Worm (Caenorhabditis elegans) whole organism, mixed stage, embryonic: ENCODE measurements around the gene K07H8.9.

ENCODE experiments used
- drap-1 ChIP-seq: fragments of 200-800 bp; sonication (Bioruptor generic); optimal IDR thresholded peaks from 3 replicates; lab custom pipeline; 2018; ENCODE audit warnings: mild to moderate bottlenecking, missing genetic modification characterization, missing compliant biosample characterization
- elt-1 ChIP-seq: sonication (generic microtip); optimal IDR thresholded peaks from 2 replicates; lab custom pipeline; 2017; ENCODE audit warnings: missing genetic modification characterization, mild to moderate bottlenecking, missing compliant biosample characterization, antibody characterized with exemption, moderate library complexity, borderline replicate concordance; ENCODE audit not compliant: insufficient read depth
- hlh-1 ChIP-seq: fragments of 150-350 bp; optimal IDR thresholded peaks from 2 replicates; lab custom pipeline; 2014; ENCODE audit warnings: missing biosample characterization, missing genetic modification reagents, missing genetic modification characterization
- lin-13 ChIP-seq: fragments of 150-350 bp; optimal IDR thresholded peaks from 2 replicates; lab custom pipeline; 2014; ENCODE audit warnings: missing biosample characterization, missing genetic modification characterization
- lsy-2 ChIP-seq: fragments of 150-350 bp; optimal IDR thresholded peaks from 2 replicates; lab custom pipeline; 2014; ENCODE audit warnings: missing biosample characterization, missing genetic modification characterization
- mab-5 ChIP-seq: fragments of 150-350 bp; optimal IDR thresholded peaks from 2 replicates; lab custom pipeline; 2014; ENCODE audit warnings: missing biosample characterization, missing genetic modification characterization
- nhr-12 ChIP-seq: fragments of 150-350 bp; optimal IDR thresholded peaks from 2 replicates; lab custom pipeline; 2014; ENCODE audit warnings: missing biosample characterization, missing genetic modification characterization
- nhr-237 ChIP-seq: fragments of 150-350 bp; optimal IDR thresholded peaks from 2 replicates; lab custom pipeline; 2014; ENCODE audit warnings: missing biosample characterization, missing genetic modification characterization
- nhr-28 ChIP-seq: fragments of 150-350 bp; optimal IDR thresholded peaks from 2 replicates; lab custom pipeline; 2014; ENCODE audit warnings: missing biosample characterization, missing genetic modification characterization
- sem-2 ChIP-seq: fragments of 200-800 bp; sonication (Bioruptor generic); optimal IDR thresholded peaks from 2 replicates; lab custom pipeline; 2018; ENCODE audit warnings: mild to moderate bottlenecking, missing genetic modification characterization, missing compliant biosample characterization
- snpc-4 ChIP-seq: fragments of 150-350 bp; optimal IDR thresholded peaks from 2 replicates; lab custom pipeline; 2014; ENCODE audit warnings: missing biosample characterization, missing genetic modification characterization
- tbx-8 ChIP-seq: fragments of 200-800 bp; sonication (Bioruptor generic); optimal IDR thresholded peaks from 2 replicates; lab custom pipeline; 2018; ENCODE audit warnings: mild to moderate bottlenecking, missing genetic modification characterization, moderate library complexity, missing compliant biosample characterization
- unc-62 ChIP-seq: fragments of 150-350 bp; optimal IDR thresholded peaks from 2 replicates; lab custom pipeline; 2014; ENCODE audit warnings: missing biosample characterization, missing genetic modification reagents, missing genetic modification characterization
- ztf-11 ChIP-seq: fragments of 150-350 bp; optimal IDR thresholded peaks from 2 replicates; lab custom pipeline; 2014; ENCODE audit warnings: missing biosample characterization, missing genetic modification characterization

ce11 chrIV:8259904-8260303, 26.4 kb downstream of the K07H8.9 start, which contains the start of gene K07H8.7:
- no peak for TF ChIP-seq lsy-2 (tag; lab: Kevin White, UChicago)
- TF ChIP-seq ztf-11 (tag; lab: Kevin White, UChicago) = no peak
- no peak for TF ChIP-seq snpc-4
- no peak for TF ChIP-seq lin-13 (tag; lab: Kevin White, UChicago)
- TF ChIP-seq unc-62 (GFP tag; lab: Kevin White, UChicago) = no peak
- TF ChIP-seq elt-1 (tag; lab: Kevin White, UChicago) = no peak
- no peak for TF ChIP-seq tbx-8
- no peak for TF ChIP-seq nhr-237
- TF ChIP-seq drap-1 = no peak
- TF ChIP-seq nhr-12 (tag; lab: Kevin White, UChicago) = no peak
- no peak for TF ChIP-seq hlh-1 (tag; lab: Kevin White, UChicago)
- no peak for TF ChIP-seq nhr-28 (tag; lab: Kevin White, UChicago)
- TF ChIP-seq mab-5 = no peak
- no peak for TF ChIP-seq sem-2 (GFP tag; lab: Kevin White, UChicago)
